Worm (Caenorhabditis elegans): ENCODE measurements around the gene Y40C7B.4.

Gene Y40C7B.4

ce11 chrX:17221873-17222525 lies 34.6 kb downstream of the Y40C7B.4 start, which contains the start of gene rab-6.2 (continued):
- TF ChIP-seq lin-11 (tag; optimal IDR thresholded peaks at IDR 0.05) (no peak), pha-2 (tag; optimal IDR thresholded peaks at IDR 0.05) (no peak), C08G9.2 (tag; optimal IDR thresholded peaks at IDR 0.05) (no peak), hlh-13 (GFP tag; optimal IDR thresholded peaks at IDR 0.05) (no peak), gmeb-2 (tag; optimal IDR thresholded peaks at IDR 0.05) (no peak)

- TF ChIP-seq C08G9.2 (tag; optimal IDR thresholded peaks at IDR 0.05) = no peak
- peak; percentile 39 for TF ChIP-seq elt-2 (tag; optimal IDR thresholded peaks at IDR 0.05)
- no peak for TF ChIP-seq hlh-6 (tag; optimal IDR thresholded peaks at IDR 0.05)
- TF ChIP-seq odd-2 (tag; optimal IDR thresholded peaks at IDR 0.05) = no peak
- TF ChIP-seq hlh-13 (GFP tag; optimal IDR thresholded peaks at IDR 0.05) = no peak
Observed at ce11 chrX:17217050-17217813, 39.4 kb downstream of the Y40C7B.4 start, which contains the start of gene acdh-7. Gene acdh-7, minus strand, starts transcription at chrX:17217105.

DNA sequence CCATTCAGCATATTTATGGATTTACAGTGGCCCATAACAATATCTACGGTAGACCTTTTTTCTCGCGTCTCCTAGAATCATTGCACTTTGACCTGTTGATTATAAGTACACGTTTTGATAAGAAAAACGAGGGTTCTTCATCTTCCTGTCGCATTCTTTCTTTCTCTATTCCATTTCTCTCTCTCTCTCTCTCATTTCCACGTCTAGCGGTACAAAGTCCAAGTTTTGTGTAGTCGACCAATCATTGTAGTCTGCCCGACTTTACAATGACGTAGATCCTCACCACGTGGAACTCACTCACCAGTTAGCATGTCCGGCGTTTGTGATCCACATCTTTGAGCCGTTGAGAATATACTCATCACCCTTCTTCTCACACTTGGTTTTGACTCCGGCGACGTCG lies 40.4 kb downstream of the Y40C7B.4 start:
- no peak for TF ChIP-seq ceh-31 (tag; optimal IDR thresholded peaks at IDR 0.05)
- peak; percentile 86 for TF ChIP-seq nfya-1 (tag; optimal IDR thresholded peaks at IDR 0.05)
- TF ChIP-seq che-1 (tag; optimal IDR thresholded peaks at IDR 0.05) = no peak
- peak; percentile 7 for TF ChIP-seq ceh-18 (tag; optimal IDR thresholded peaks at IDR 0.05)
- TF ChIP-seq unc-55 (GFP tag; optimal IDR thresholded peaks at IDR 0.05) = peak; percentile 65

- TF ChIP-seq sdc-2 (tag; optimal IDR thresholded peaks at IDR 0.05) (no peak), fkh-6 (tag; optimal IDR thresholded peaks at IDR 0.05) (no peak), nhr-11 (tag; optimal IDR thresholded peaks at IDR 0.05) (no peak), unc-55 (GFP tag; optimal IDR thresholded peaks at IDR 0.05) (no peak), tbx-2 (tag; optimal IDR thresholded peaks at IDR 0.05) (no peak), C38D4.7 (GFP tag; optimal IDR thresholded peaks at IDR 0.05) (no peak), ttx-3 (tag; optimal IDR thresholded peaks at IDR 0.05) (no peak), pha-4 (tag; optimal IDR thresholded peaks at IDR 0.05) (no peak), sox-2 (GFP tag; IDR thresholded peaks at IDR 0.05) (no peak), gmeb-2 (tag; optimal IDR thresholded peaks at IDR 0.05) (no peak), ceh-48 (tag; optimal IDR thresholded peaks at IDR 0.05) (no peak), lin-11 (tag; optimal IDR thresholded peaks at IDR 0.05) (no peak)
Observed at ce11 chrX:17215753-17216152, 40.8 kb downstream of the Y40C7B.4 start.

DNA sequence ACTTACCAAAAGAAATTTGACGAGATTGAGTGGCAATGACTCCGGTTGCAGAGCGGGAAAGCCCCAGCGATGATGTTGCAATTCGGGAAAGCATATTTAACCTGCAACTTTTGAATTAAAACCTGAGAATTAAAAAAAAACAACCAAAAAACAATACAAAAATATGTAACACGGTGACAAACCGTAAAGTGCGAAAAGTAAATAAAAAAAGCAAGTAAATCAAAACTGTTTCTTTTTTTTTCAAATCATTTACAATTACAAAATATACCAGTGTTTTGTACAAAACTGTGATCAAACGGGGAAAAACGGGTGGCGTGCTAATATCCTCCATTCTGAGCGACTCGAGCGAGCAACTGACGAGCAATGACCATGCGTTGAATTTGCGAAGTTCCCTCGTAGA lies 41.8 kb downstream of the Y40C7B.4 start, which contains the start of gene acdh-10:
Gene acdh-10 (minus strand): TSS at position 101 of the 400 bp plus-strand sequence.
- TF ChIP-seq K02D7.2 (tag; optimal IDR thresholded peaks at IDR 0.05) (no peak), rnt-1 (tag; optimal IDR thresholded peaks at IDR 0.05) (no peak), C38D4.7 (GFP tag; optimal IDR thresholded peaks at IDR 0.05) (no peak), fax-1 (tag; optimal IDR thresholded peaks at IDR 0.05) (no peak), K09A11.1 (tag; optimal IDR thresholded peaks at IDR 0.05; ENCODE audit: insufficient read depth) (no peak), ceh-30 (tag; optimal IDR thresholded peaks at IDR 0.05) (no peak), mec-3 (tag; optimal IDR thresholded peaks at IDR 0.05; ENCODE audit: borderline replicate concordance) (no peak), dve-1 (tag; optimal IDR thresholded peaks at IDR 0.05) (no peak), ceh-22 (tag; optimal IDR thresholded peaks at IDR 0.05) (no peak), Y22D7AL.16 (tag; optimal IDR thresholded peaks at IDR 0.05) (no peak), ceh-31 (tag; optimal IDR thresholded peaks at IDR 0.05) (no peak), che-1 (tag; optimal IDR thresholded peaks at IDR 0.05) (no peak), pat-9 (tag; optimal IDR thresholded peaks at IDR 0.05) (no peak), lim-6 (tag; optimal IDR thresholded peaks at IDR 0.05) (no peak), elt-4 (tag; optimal IDR thresholded peaks at IDR 0.05) (no peak), gmeb-2 (tag; optimal IDR thresholded peaks at IDR 0.05) (no peak), npax-4 (tag; optimal IDR thresholded peaks at IDR 0.05) (no peak)
